Worm (Caenorhabditis elegans): ENCODE data around the gene C05D11.8.
A peak's percentile ranks its signal among the peaks of the same experiment; 100 is the strongest.

C05D11.8 gene

DNA sequence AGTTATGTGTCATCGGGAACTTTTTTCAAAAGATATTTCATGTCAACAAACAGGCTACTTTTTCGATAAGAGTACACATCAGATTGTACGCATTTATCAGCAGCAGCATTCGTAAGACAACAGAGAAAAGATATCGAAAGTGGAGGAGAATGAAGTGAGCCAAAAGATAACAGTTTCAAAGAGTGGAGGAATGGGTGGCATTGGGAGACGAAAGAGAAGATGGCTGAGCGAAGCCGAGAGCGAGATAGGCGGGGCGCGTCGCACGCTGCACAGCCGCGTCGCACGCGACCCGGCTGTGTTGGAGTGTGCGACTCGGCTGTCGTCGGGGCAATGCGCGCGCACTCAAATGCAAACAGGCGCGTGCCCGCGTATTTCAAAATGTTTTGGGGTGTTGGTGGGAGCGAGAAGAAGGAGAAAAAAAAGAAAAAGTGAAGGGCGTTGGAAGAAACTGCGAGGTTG lies 37.0 kb upstream of the C05D11.8 start (continued):
- TF ChIP-seq F16B12.6 (tag; optimal IDR thresholded peaks at IDR 0.05): peak; percentile 63
- no peak for TF ChIP-seq unc-30 (tag; optimal IDR thresholded peaks at IDR 0.05)
- TF ChIP-seq unc-62 (GFP tag; optimal IDR thresholded peaks at IDR 0.05): no peak
- peak; percentile 69 for TF ChIP-seq pax-3 (tag; optimal IDR thresholded peaks at IDR 0.05)
- peak; percentile 79 to 83 for TF ChIP-seq lin-35 (GFP tag; optimal IDR thresholded peaks at IDR 0.05)
- no peak for TF ChIP-seq nhr-84 (tag; optimal IDR thresholded peaks at IDR 0.05)
- peak in 2 of 6 experiments; percentile 21 to 53 for TF ChIP-seq elt-3 (tag; optimal IDR thresholded peaks at IDR 0.05)
- TF ChIP-seq nhr-47 (tag; optimal IDR thresholded peaks at IDR 0.05): peak; percentile 90
- TF ChIP-seq zip-4 (GFP tag; optimal IDR thresholded peaks at IDR 0.05): peak; percentile 55
- no peak for TF ChIP-seq alr-1 (tag; optimal IDR thresholded peaks at IDR 0.05; ENCODE audit: borderline replicate concordance)
- TF ChIP-seq mep-1 (tag; optimal IDR thresholded peaks at IDR 0.05): peak; percentile 57
- TF ChIP-seq ceh-88 (GFP tag; IDR thresholded peaks at IDR 0.05): peak; percentile 76
- peak; percentile 68 for TF ChIP-seq unc-130 (tag; optimal IDR thresholded peaks at IDR 0.05)
- no peak for TF ChIP-seq hlh-17 (GFP tag; optimal IDR thresholded peaks at IDR 0.05; ENCODE audit: borderline replicate concordance)
- TF ChIP-seq tbx-2 (tag; optimal IDR thresholded peaks at IDR 0.05): peak; percentile 88
- TF ChIP-seq nhr-11 (tag; optimal IDR thresholded peaks at IDR 0.05): no peak
- peak; percentile 80 to 84 for TF ChIP-seq lsy-2 (tag; optimal IDR thresholded peaks at IDR 0.05)
- TF ChIP-seq sox-4 (tag; optimal IDR thresholded peaks at IDR 0.05): no peak
- peak; percentile 22 to 89 for TF ChIP-seq mdl-1 (tag; optimal IDR thresholded peaks at IDR 0.05)
- TF ChIP-seq ztf-11 (tag; optimal IDR thresholded peaks at IDR 0.05): peak in 1 of 2 experiments; percentile 66
- TF ChIP-seq lin-15B (tag; optimal IDR thresholded peaks at IDR 0.05): peak; percentile 69
- no peak for TF ChIP-seq ceh-90 (tag; optimal IDR thresholded peaks at IDR 0.05)
- no peak for TF ChIP-seq nhr-12 (tag; optimal IDR thresholded peaks at IDR 0.05)
- TF ChIP-seq nhr-77 (tag; optimal IDR thresholded peaks at IDR 0.05): peak; percentile 50
- TF ChIP-seq nhr-19 (GFP tag; conservative IDR thresholded peaks at IDR 0.05): peak; percentile 91
- TF ChIP-seq ztf-4 (tag; optimal IDR thresholded peaks at IDR 0.05): peak; percentile 82
- TF ChIP-seq unc-86 (tag; optimal IDR thresholded peaks at IDR 0.05): peak; percentile 64
- TF ChIP-seq vab-15 (tag; optimal IDR thresholded peaks at IDR 0.05): no peak
- peak; percentile 3 for TF ChIP-seq aha-1 (tag; optimal IDR thresholded peaks at IDR 0.05)
- peak; percentile 57 for TF ChIP-seq fkh-10 (GFP tag; optimal IDR thresholded peaks at IDR 0.05)
- peak; percentile 1 for TF ChIP-seq efl-3 (GFP tag; optimal IDR thresholded peaks at IDR 0.05)
- peak; percentile 88 for TF ChIP-seq fkh-8 (tag; optimal IDR thresholded peaks at IDR 0.05)
- peak; percentile 78 for TF ChIP-seq C16A3.4 (tag; optimal IDR thresholded peaks at IDR 0.05)
- TF ChIP-seq elt-2 (tag; optimal IDR thresholded peaks at IDR 0.05): peak; percentile 96
- TF ChIP-seq mef-2 (tag; optimal IDR thresholded peaks at IDR 0.05): peak; percentile 73
- TF ChIP-seq egl-27 (tag; optimal IDR thresholded peaks at IDR 0.05): no peak
- no peak for TF ChIP-seq Y116A8C.19 (tag; optimal IDR thresholded peaks at IDR 0.05; ENCODE audit: borderline replicate concordance)
- TF ChIP-seq snpc-4 (tag; optimal IDR thresholded peaks at IDR 0.05): peak; percentile 49
- no peak for TF ChIP-seq nhr-76 (tag; optimal IDR thresholded peaks at IDR 0.05)
- TF ChIP-seq lin-13 (GFP tag; optimal IDR thresholded peaks at IDR 0.05): peak; percentile 85
- TF ChIP-seq dsc-1 (tag; optimal IDR thresholded peaks at IDR 0.05): peak; percentile 85
- peak; percentile 82 for TF ChIP-seq blmp-1 (tag; optimal IDR thresholded peaks at IDR 0.05)
- TF ChIP-seq egl-13 (tag; optimal IDR thresholded peaks at IDR 0.05): peak; percentile 66
- peak; percentile 15 for TF ChIP-seq fkh-4 (tag; optimal IDR thresholded peaks at IDR 0.05; ENCODE audit: borderline replicate concordance)
- peak; percentile 84 for TF ChIP-seq nhr-90 (tag; optimal IDR thresholded peaks at IDR 0.05; ENCODE audit: poor library complexity)
- TF ChIP-seq grh-1 (GFP tag; IDR thresholded peaks at IDR 0.05): peak; percentile 58
- TF ChIP-seq nhr-28 (tag; optimal IDR thresholded peaks at IDR 0.05): no peak
- no peak for TF ChIP-seq pag-3 (tag; optimal IDR thresholded peaks at IDR 0.05; ENCODE audit: borderline replicate concordance, insufficient read depth)
- no peak for TF ChIP-seq aly-2 (tag; optimal IDR thresholded peaks at IDR 0.05)
- TF ChIP-seq swsn-7 (tag; optimal IDR thresholded peaks at IDR 0.05): peak; percentile 91
- peak; percentile 78 to 83 (median 78) for TF ChIP-seq dpl-1 (GFP tag; optimal IDR thresholded peaks at IDR 0.05)
- TF ChIP-seq nhr-237 (tag; optimal IDR thresholded peaks at IDR 0.05): peak; percentile 6

Measured in whole organism, L1 larva.